Fruit fly (Drosophila melanogaster) whole organism, embryonic: ENCODE measurements around the gene CG14015.

Source experiments
- B-H2 ChIP-seq: fragments of 200-800 bp; sonication (Bioruptor generic); optimal IDR thresholded peaks from 2 replicates; lab custom pipeline; 2018; ENCODE audit warnings: missing biosample characterization, mild to moderate bottlenecking, missing genetic modification characterization
- CG10654 ChIP-seq: fragments of 200-800 bp; sonication (Bioruptor generic); optimal IDR thresholded peaks from 2 replicates; lab custom pipeline; 2016; ENCODE audit warnings: missing biosample characterization, missing genetic modification characterization
- CG11696 ChIP-seq: fragments of 200-800 bp; sonication (Bioruptor generic); IDR thresholded peaks from 2 replicates; pipeline ENCODE4 v1.3.6; 2022; ENCODE audit warnings: missing biosample characterization, missing genetic modification characterization
- CG12071 ChIP-seq: fragments of 200-800 bp; sonication (Bioruptor generic); optimal IDR thresholded peaks from 3 replicates; lab custom pipeline; 2018; ENCODE audit warnings: missing biosample characterization, mild to moderate bottlenecking, missing genetic modification characterization
- CG12104 ChIP-seq: fragments of 200-800 bp; sonication (Bioruptor generic); optimal IDR thresholded peaks from 3 replicates; lab custom pipeline; 2016; ENCODE audit warnings: missing biosample characterization, missing genetic modification characterization
- CG12236 ChIP-seq: fragments of 200-800 bp; sonication (Bioruptor generic); optimal IDR thresholded peaks from 2 replicates; lab custom pipeline; 2016; ENCODE audit warnings: missing biosample characterization, missing genetic modification characterization
- CG14860 ChIP-seq: fragments of 200-800 bp; sonication (Bioruptor generic); IDR thresholded peaks from 3 replicates; pipeline ENCODE4 v1.3.6; 2022; ENCODE audit warnings: missing biosample characterization, missing genetic modification characterization; ENCODE audit not compliant: partially characterized antibody
- CG17385 ChIP-seq: fragments of 200-800 bp; sonication (Bioruptor generic); optimal IDR thresholded peaks from 3 replicates; lab custom pipeline; 2018; ENCODE audit warnings: missing biosample characterization, mild to moderate bottlenecking, missing genetic modification characterization
- CG2120 ChIP-seq: fragments of 200-800 bp; sonication (Bioruptor generic); optimal IDR thresholded peaks from 3 replicates; lab custom pipeline; 2016; ENCODE audit warnings: missing biosample characterization, missing genetic modification characterization
- CG30020 ChIP-seq: fragments of 200-800 bp; optimal IDR thresholded peaks from 2 replicates; lab custom pipeline; 2019; ENCODE audit warnings: missing biosample characterization, mild to moderate bottlenecking, missing genetic modification characterization, moderate library complexity
- CG30431 ChIP-seq: fragments of 200-800 bp; sonication (Bioruptor generic); optimal IDR thresholded peaks from 2 replicates; lab custom pipeline; 2017; ENCODE audit warnings: missing biosample characterization, missing genetic modification characterization
- CG33557 ChIP-seq: fragments of 200-800 bp; sonication (Bioruptor generic); optimal IDR thresholded peaks from 2 replicates; lab custom pipeline; 2019; ENCODE audit warnings: missing biosample characterization, mild to moderate bottlenecking, missing genetic modification characterization, moderate library complexity
- CG3995 ChIP-seq: fragments of 200-800 bp; sonication (Bioruptor generic); optimal IDR thresholded peaks from 3 replicates; lab custom pipeline; 2016; ENCODE audit warnings: missing biosample characterization, missing genetic modification characterization
- CG5245 ChIP-seq: fragments of 200-800 bp; sonication (Bioruptor generic); optimal IDR thresholded peaks from 3 replicates; lab custom pipeline; 2016; ENCODE audit warnings: missing biosample characterization, missing genetic modification characterization
- CG7372 ChIP-seq: fragments of 200-800 bp; sonication (Bioruptor generic); IDR thresholded peaks from 2 replicates; pipeline ENCODE4 v1.3.6; 2022; ENCODE audit warnings: missing biosample characterization, missing genetic modification characterization
- CG7928 ChIP-seq: fragments of 200-800 bp; sonication (Bioruptor generic); optimal IDR thresholded peaks from 2 replicates; lab custom pipeline; 2017; ENCODE audit warnings: missing biosample characterization, mild to moderate bottlenecking, missing genetic modification characterization
- CG9437 ChIP-seq: fragments of 200-800 bp; sonication (Bioruptor generic); optimal IDR thresholded peaks from 2 replicates; lab custom pipeline; 2018; ENCODE audit warnings: missing biosample characterization, mild to moderate bottlenecking, missing genetic modification characterization
- CG9932 ChIP-seq: fragments of 200-800 bp; sonication (Bioruptor generic); IDR thresholded peaks from 2 replicates; pipeline ENCODE4 v1.3.6; 2022; ENCODE audit warnings: missing biosample characterization, missing genetic modification characterization
- CTCF ChIP-seq: fragments of 200-800 bp; sonication (Bioruptor generic); optimal IDR thresholded peaks from 2 replicates; lab custom pipeline; 2017; ENCODE audit warnings: missing biosample characterization, mild to moderate bottlenecking, missing genetic modification characterization, moderate library complexity
- CrebB ChIP-seq: fragments of 200-800 bp; sonication (Bioruptor generic); optimal IDR thresholded peaks from 3 replicates; lab custom pipeline; 2018; ENCODE audit warnings: missing biosample characterization, mild to moderate bottlenecking, missing genetic modification characterization
- D19B ChIP-seq: fragments of 200-800 bp; sonication (Bioruptor generic); optimal IDR thresholded peaks from 2 replicates; lab custom pipeline; 2017; ENCODE audit warnings: missing biosample characterization, mild to moderate bottlenecking, missing genetic modification characterization
- Dbx ChIP-seq: fragments of 200-800 bp; sonication (Bioruptor generic); IDR thresholded peaks from 3 replicates; pipeline ENCODE4 v1.3.6; 2022; ENCODE audit warnings: missing biosample characterization, missing genetic modification characterization
- ERR ChIP-seq: fragments of 200-800 bp; sonication (Bioruptor generic); optimal IDR thresholded peaks from 2 replicates; lab custom pipeline; 2016; ENCODE audit warnings: missing biosample characterization, missing genetic modification characterization
- Elba2 ChIP-seq: fragments of 200-800 bp; sonication (Bioruptor generic); optimal IDR thresholded peaks from 3 replicates; lab custom pipeline; 2016; ENCODE audit warnings: missing biosample characterization, missing genetic modification characterization
- NC2β ChIP-seq: fragments of 200-800 bp; sonication (Bioruptor generic); optimal IDR thresholded peaks from 2 replicates; lab custom pipeline; 2016; ENCODE audit warnings: missing biosample characterization, missing genetic modification characterization
- NK7.1 ChIP-seq: fragments of 200-800 bp; sonication (Bioruptor generic); optimal IDR thresholded peaks from 3 replicates; lab custom pipeline; 2016; ENCODE audit warnings: missing biosample characterization, missing genetic modification characterization
- ato ChIP-seq: fragments of 200-800 bp; sonication (Bioruptor generic); IDR thresholded peaks from 2 replicates; pipeline ENCODE4 v1.3.6; 2022; ENCODE audit warnings: missing biosample characterization, missing genetic modification characterization; ENCODE audit not compliant: partially characterized antibody
- dati ChIP-seq: fragments of 200-800 bp; sonication (Bioruptor generic); IDR thresholded peaks from 2 replicates; pipeline ENCODE4 v1.3.6; 2022; ENCODE audit warnings: missing biosample characterization, missing genetic modification characterization
- dimm ChIP-seq: fragments of 200-800 bp; sonication (Bioruptor generic); IDR thresholded peaks from 2 replicates; pipeline ENCODE4 v1.3.6; 2022; ENCODE audit warnings: missing biosample characterization, missing genetic modification characterization
- dm ChIP-seq: fragments of 200-800 bp; sonication (Bioruptor generic); optimal IDR thresholded peaks from 3 replicates; lab custom pipeline; 2016; ENCODE audit warnings: missing biosample characterization, missing genetic modification characterization
- ems ChIP-seq: fragments of 200-800 bp; sonication (Bioruptor generic); optimal IDR thresholded peaks from 3 replicates; lab custom pipeline; 2016; ENCODE audit warnings: missing biosample characterization, missing genetic modification characterization
- fd102C ChIP-seq: fragments of 200-800 bp; sonication (Bioruptor generic); optimal IDR thresholded peaks from 2 replicates; lab custom pipeline; 2018; ENCODE audit warnings: missing biosample characterization, mild to moderate bottlenecking, missing genetic modification characterization, moderate library complexity
- gce ChIP-seq: fragments of 200-800 bp; sonication (Bioruptor generic); IDR thresholded peaks from 3 replicates; pipeline ENCODE4 v1.3.6; 2022; ENCODE audit warnings: missing biosample characterization, missing genetic modification characterization
- grn ChIP-seq: fragments of 200-800 bp; sonication (Bioruptor generic); optimal IDR thresholded peaks from 3 replicates; lab custom pipeline; 2017; ENCODE audit warnings: missing biosample characterization, missing genetic modification characterization
- gro ChIP-seq: fragments of 200-800 bp; sonication (Bioruptor generic); optimal IDR thresholded peaks from 2 replicates; lab custom pipeline; 2016; ENCODE audit warnings: missing biosample characterization, missing genetic modification characterization
- gsb ChIP-seq: fragments of 200-800 bp; sonication (Bioruptor generic); IDR thresholded peaks from 2 replicates; pipeline ENCODE4 v1.3.6; 2022; ENCODE audit warnings: missing biosample characterization, missing genetic modification characterization
- gt ChIP-seq: fragments of 200-800 bp; sonication (Bioruptor generic); IDR thresholded peaks from 2 replicates; pipeline ENCODE4 v1.3.6; 2022; ENCODE audit warnings: missing biosample characterization, missing genetic modification characterization
- ham ChIP-seq: fragments of 200-800 bp; sonication (Bioruptor generic); IDR thresholded peaks from 2 replicates; pipeline ENCODE4 v1.3.6; 2022; ENCODE audit warnings: missing biosample characterization, missing genetic modification characterization
- hth ChIP-seq: fragments of >200 bp; optimal IDR thresholded peaks from 2 replicates; lab custom pipeline; 2017; ENCODE audit warnings: inconsistent platforms
- maf-S ChIP-seq: fragments of 200-800 bp; sonication (Bioruptor generic); optimal IDR thresholded peaks from 2 replicates; lab custom pipeline; 2016; ENCODE audit warnings: missing biosample characterization, missing genetic modification characterization
- nom ChIP-seq: fragments of 200-800 bp; sonication (Bioruptor generic); optimal IDR thresholded peaks from 2 replicates; lab custom pipeline; 2017; ENCODE audit warnings: missing biosample characterization, missing genetic modification characterization, mild to moderate bottlenecking, moderate library complexity, missing genetic modification reagents
- org-1 ChIP-seq: fragments of 200-800 bp; sonication (Bioruptor generic); optimal IDR thresholded peaks from 2 replicates; lab custom pipeline; 2017; ENCODE audit warnings: missing biosample characterization, missing genetic modification characterization
- psq ChIP-seq: fragments of 200-800 bp; sonication (Bioruptor generic); optimal IDR thresholded peaks from 2 replicates; lab custom pipeline; 2017; ENCODE audit warnings: missing biosample characterization, missing genetic modification characterization
- sens ChIP-seq: fragments of 200-800 bp; sonication (Bioruptor generic); peaks from one replicate; lab custom pipeline; 2016; ENCODE audit warnings: missing biosample characterization, missing genetic modification characterization
- sisA ChIP-seq: fragments of 200-800 bp; sonication (Bioruptor generic); IDR thresholded peaks from 2 replicates; pipeline ENCODE4 v1.3.6; 2022; ENCODE audit warnings: missing biosample characterization, missing genetic modification characterization
- slp2 ChIP-seq: fragments of 200-800 bp; sonication (Bioruptor generic); optimal IDR thresholded peaks from 2 replicates; lab custom pipeline; 2016; ENCODE audit warnings: missing biosample characterization, missing genetic modification characterization
- sob ChIP-seq: fragments of 200-800 bp; sonication (Bioruptor generic); IDR thresholded peaks from 2 replicates; pipeline ENCODE4 v1.3.6; 2022; ENCODE audit warnings: missing biosample characterization, missing genetic modification characterization
- tap ChIP-seq: fragments of 200-800 bp; optimal IDR thresholded peaks from 3 replicates; lab custom pipeline; 2019; ENCODE audit warnings: missing biosample characterization, mild to moderate bottlenecking, missing genetic modification characterization, moderate library complexity
- tio ChIP-seq: fragments of 200-800 bp; sonication (Bioruptor generic); optimal IDR thresholded peaks from 2 replicates; lab custom pipeline; 2017; ENCODE audit warnings: missing biosample characterization, missing genetic modification characterization, inconsistent platforms
- toy ChIP-seq: fragments of 200-800 bp; sonication (Bioruptor generic); IDR thresholded peaks from 2 replicates; pipeline ENCODE4 v1.3.6; 2022; ENCODE audit warnings: missing biosample characterization, missing genetic modification characterization
- tup ChIP-seq: fragments of 200-800 bp; sonication (Bioruptor generic); optimal IDR thresholded peaks from 2 replicates; lab custom pipeline; 2016; ENCODE audit warnings: missing biosample characterization, mild to moderate bottlenecking, missing genetic modification characterization, moderate library complexity
- unc-4 ChIP-seq: fragments of 200-800 bp; sonication (Bioruptor generic); IDR thresholded peaks from 2 replicates; pipeline ENCODE4 v1.3.6; 2022; ENCODE audit warnings: missing biosample characterization, missing genetic modification characterization; ENCODE audit not compliant: partially characterized antibody
- unpg ChIP-seq: fragments of 200-800 bp; sonication (Bioruptor generic); optimal IDR thresholded peaks from 3 replicates; lab custom pipeline; 2018; ENCODE audit warnings: missing biosample characterization, mild to moderate bottlenecking, missing genetic modification characterization, moderate library complexity
- wek ChIP-seq: fragments of 200-800 bp; sonication (Bioruptor generic); optimal IDR thresholded peaks from 3 replicates; lab custom pipeline; 2018; ENCODE audit warnings: missing biosample characterization, mild to moderate bottlenecking, missing genetic modification characterization, moderate library complexity

CG14015 gene

DNA sequence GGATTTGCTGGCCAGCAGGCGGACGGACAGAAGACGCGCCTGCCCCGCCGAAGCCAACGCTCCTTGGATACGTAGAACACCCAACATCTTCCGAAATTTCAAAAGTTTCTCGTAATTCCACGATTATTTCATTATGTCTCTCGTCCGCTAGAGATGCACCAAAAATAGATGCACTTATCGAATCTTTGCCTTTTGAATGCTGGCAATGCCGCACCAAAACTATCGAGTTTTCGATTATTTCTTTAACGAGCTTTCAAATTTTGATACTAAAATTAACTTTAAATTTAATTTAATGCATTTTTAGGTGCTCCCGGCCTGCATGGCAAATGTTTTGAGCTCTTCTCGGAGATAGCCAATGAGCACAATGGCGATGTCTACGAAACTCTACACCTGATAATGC is 6.9 kb downstream of the CG14015 start, which contains the start of gene Coq6 (continued):
- TF ChIP-seq sob = no peak
- TF ChIP-seq CG5245 = no peak
- no peak for TF ChIP-seq dm
- TF ChIP-seq tap (tag; lab: Kevin White, UChicago) = no peak
- 0 out of 2 replicates have a peak, but pooled peaks have one; percentile 32 for TF ChIP-seq ato (GFP tag; lab: Robert Waterston, UW)
- TF ChIP-seq ERR (GFP tag; lab: Kevin White, UChicago) = no peak
- TF ChIP-seq sisA (GFP tag; lab: Robert Waterston, UW) = no peak
- TF ChIP-seq B-H2 (GFP tag; lab: Kevin White, UChicago) = no peak
- no peak for TF ChIP-seq grn
- no peak for TF ChIP-seq org-1
- no peak for TF ChIP-seq CG7372
- no peak for TF ChIP-seq CG12071 (GFP tag; lab: Kevin White, UChicago)
- TF ChIP-seq CTCF (GFP tag; lab: Kevin White, UChicago) = no peak
- no peak for TF ChIP-seq CG2120
- no peak for TF ChIP-seq hth (lab: Kevin White, UChicago)
- TF ChIP-seq CG10654 = no peak
- peak; percentile 50; the same call in 2 of the 3 replicates for TF ChIP-seq CG14860 (GFP tag; lab: Robert Waterston, UW)
- no peak for TF ChIP-seq dati (GFP tag; lab: Robert Waterston, UW)
- TF ChIP-seq ems = no peak
- peak; percentile 76 for TF ChIP-seq sens (GFP tag; lab: Kevin White, UChicago)
- peak; percentile 15; the same call in 1 of the 2 replicates for TF ChIP-seq CG9932
- TF ChIP-seq dimm = no peak
- no peak for TF ChIP-seq CG3995 (GFP tag; lab: Kevin White, UChicago)
- no peak for TF ChIP-seq CG30020 (tag; lab: Kevin White, UChicago)
- peak; percentile 68 for TF ChIP-seq unc-4 (GFP tag; lab: Robert Waterston, UW)
- TF ChIP-seq gro = no peak
- no peak for TF ChIP-seq NC2β (GFP tag; lab: Kevin White, UChicago)
- no peak for TF ChIP-seq Dbx
- no peak for TF ChIP-seq gt (GFP tag; lab: Robert Waterston, UW)
- TF ChIP-seq CG9437 (GFP tag; lab: Kevin White, UChicago) = no peak
- TF ChIP-seq CG11696 (GFP tag; lab: Robert Waterston, UW) = no peak
- TF ChIP-seq tio (GFP tag; lab: Kevin White, UChicago) = no peak
- TF ChIP-seq unpg = no peak
- TF ChIP-seq psq (GFP tag; lab: Kevin White, UChicago) = no peak
- no peak for TF ChIP-seq gsb
- TF ChIP-seq fd102C (GFP tag; lab: Kevin White, UChicago) = no peak
- TF ChIP-seq Elba2 (GFP tag; lab: Kevin White, UChicago) = no peak
- TF ChIP-seq nom (GFP tag; lab: Kevin White, UChicago) = no peak
- no peak for TF ChIP-seq toy (GFP tag; lab: Robert Waterston, UW)
- no peak for TF ChIP-seq gce (GFP tag; lab: Robert Waterston, UW)
- no peak for TF ChIP-seq slp2 (GFP tag; lab: Kevin White, UChicago)
- no peak for TF ChIP-seq ham (GFP tag; lab: Robert Waterston, UW)
- no peak for TF ChIP-seq maf-S (GFP tag; lab: Kevin White, UChicago)
- no peak for TF ChIP-seq D19B (GFP tag; lab: Kevin White, UChicago)
- no peak for TF ChIP-seq CG33557 (GFP tag; lab: Kevin White, UChicago)
- no peak for TF ChIP-seq CrebB (tag; lab: Kevin White, UChicago)
- TF ChIP-seq wek (GFP tag; lab: Kevin White, UChicago) = no peak
- TF ChIP-seq CG7928 (GFP tag; lab: Kevin White, UChicago) = no peak
- no peak for TF ChIP-seq CG17385 (GFP tag; lab: Kevin White, UChicago)
- no peak for TF ChIP-seq CG30431 (GFP tag; lab: Kevin White, UChicago)
- no peak for TF ChIP-seq NK7.1 (GFP tag; lab: Kevin White, UChicago)
- TF ChIP-seq tup (GFP tag; lab: Kevin White, UChicago) = no peak
- no peak for TF ChIP-seq CG12104
- TF ChIP-seq CG12236 (GFP tag; lab: Kevin White, UChicago) = no peak
